Worm (Caenorhabditis elegans): ENCODE measurements around the gene famh-136.
A peak's percentile ranks its signal among the peaks of the same experiment; 100 is the strongest.

famh-136 gene

DNA sequence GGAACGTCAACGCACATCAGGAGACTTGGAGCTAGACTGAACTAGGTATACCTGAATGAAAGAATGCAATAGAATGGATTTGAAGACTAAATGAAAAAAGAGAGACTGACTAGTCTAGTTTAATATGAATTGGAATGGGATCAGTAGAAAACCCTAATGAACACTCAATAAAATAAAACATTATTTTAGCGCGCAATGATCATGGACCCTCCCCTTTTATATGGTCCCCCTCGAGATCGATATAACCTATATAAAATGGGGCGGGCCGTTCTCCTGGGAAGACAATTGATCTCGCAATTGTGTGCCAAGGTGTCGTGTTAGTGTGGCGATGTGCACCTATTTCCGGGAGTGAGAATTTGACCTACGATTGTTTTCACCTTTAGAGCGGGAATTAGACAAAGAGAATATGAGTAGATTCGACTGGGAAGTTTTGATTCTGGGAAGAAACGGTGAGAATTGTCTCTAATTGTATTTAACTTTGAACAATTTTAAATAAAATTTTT is 30.4 kb downstream of the famh-136 start, which contains the start of gene cdc-25.3:
Gene cdc-25.3, minus strand, starts transcription at position 51 of the 503 bp plus-strand sequence.
- TF ChIP-seq dve-1 (tag; optimal IDR thresholded peaks at IDR 0.05; ENCODE audit: insufficient read depth) (no peak), F26F4.8 (GFP tag; conservative IDR thresholded peaks at IDR 0.05) (no peak), F44E2.7 (GFP tag; IDR thresholded peaks at IDR 0.05) (no peak), rbr-2 (tag; optimal IDR thresholded peaks at IDR 0.05) (no peak), lin-38 (GFP tag; IDR thresholded peaks at IDR 0.05) (no peak), ZK337.2 (GFP tag; IDR thresholded peaks at IDR 0.05) (no peak), egl-43 (GFP tag; IDR thresholded peaks at IDR 0.05) (no peak), dmd-6 (GFP tag; IDR thresholded peaks at IDR 0.05) (no peak), arid-1 (GFP tag; conservative IDR thresholded peaks at IDR 0.05) (no peak)

DNA sequence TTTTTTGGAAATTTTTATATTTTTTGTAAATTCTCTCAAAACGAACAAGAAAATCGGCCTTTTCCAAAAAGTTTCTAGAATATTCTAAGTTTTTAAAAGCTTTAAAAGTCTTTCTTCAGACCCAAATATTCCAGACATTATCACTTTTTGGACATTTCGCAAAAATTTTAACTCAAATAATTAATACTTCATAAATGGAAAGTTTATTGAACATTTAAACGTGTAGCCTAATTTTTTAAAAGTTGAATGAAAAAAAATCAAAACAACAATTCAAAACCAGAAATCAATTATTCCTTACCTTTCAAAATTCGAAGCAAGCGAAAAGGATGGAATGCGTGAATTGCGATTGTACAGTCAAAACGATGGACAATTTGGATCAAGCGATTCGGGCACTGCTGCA is 32.2 kb downstream of the famh-136 start, which contains the start of gene ZK637.15:
Gene ZK637.15, plus strand, starts transcription at position 301 of the 400 bp plus-strand sequence.
- TF ChIP-seq Y5F2A.4 (GFP tag; optimal IDR thresholded peaks at IDR 0.05) (no peak), lin-1 (GFP tag; IDR thresholded peaks at IDR 0.05) (no peak), egl-27 (tag; optimal IDR thresholded peaks at IDR 0.05) (no peak), F44E2.7 (GFP tag; IDR thresholded peaks at IDR 0.05) (no peak), jun-1 (tag; optimal IDR thresholded peaks at IDR 0.05) (no peak), nhr-77 (tag; optimal IDR thresholded peaks at IDR 0.05) (no peak), dpl-1 (GFP tag; optimal IDR thresholded peaks at IDR 0.05) (no peak), dve-1 (tag; optimal IDR thresholded peaks at IDR 0.05; ENCODE audit: insufficient read depth) (no peak), spr-3 (GFP tag; optimal IDR thresholded peaks at IDR 0.05) (no peak), mxl-2 (GFP tag; conservative IDR thresholded peaks at IDR 0.05) (no peak)

DNA sequence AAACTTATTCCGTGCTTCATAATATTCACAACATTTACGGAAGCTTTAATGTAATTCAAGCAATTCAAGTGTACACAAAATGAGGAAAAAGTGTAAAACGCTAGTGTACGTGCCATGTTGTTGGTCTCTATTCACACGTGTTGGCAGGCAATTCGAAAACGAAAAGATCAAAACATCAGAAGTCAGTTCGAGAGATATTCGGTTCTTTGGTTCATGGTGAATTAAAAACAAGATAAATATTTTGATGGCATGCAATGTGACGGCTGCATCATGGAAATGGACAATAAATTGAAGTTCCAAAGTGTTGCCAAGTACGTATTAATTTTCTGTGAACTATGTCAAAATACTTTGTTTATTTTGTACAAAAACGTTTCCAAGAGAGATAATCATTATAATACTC is 34.5 kb downstream of the famh-136 start:
- peak; percentile 79 for TF ChIP-seq aha-1 (tag)
- TF ChIP-seq mes-2 (tag; optimal IDR thresholded peaks at IDR 0.05; ENCODE audit: poor library complexity, severe bottlenecking): no peak
- no peak for TF ChIP-seq F10B5.3 (tag; optimal IDR thresholded peaks at IDR 0.05)
- TF ChIP-seq mdl-1 (tag; optimal IDR thresholded peaks at IDR 0.05): peak in 1 of 2 experiments; percentile 71
- no peak for TF ChIP-seq mep-1 (tag; optimal IDR thresholded peaks at IDR 0.05)
- TF ChIP-seq ztf-11 (tag; optimal IDR thresholded peaks at IDR 0.05): no peak
- no peak for TF ChIP-seq dpl-1 (GFP tag; optimal IDR thresholded peaks at IDR 0.05)
- TF ChIP-seq dmd-8 (GFP tag; IDR thresholded peaks at IDR 0.05): no peak
- peak in 1 of 2 experiments; percentile 84 for TF ChIP-seq daf-16 (GFP tag; optimal IDR thresholded peaks at IDR 0.05)
- TF ChIP-seq daf-16 (tag; optimal IDR thresholded peaks at IDR 0.05): no peak
- TF ChIP-seq ceh-32 (tag; optimal IDR thresholded peaks at IDR 0.05; ENCODE audit: poor library complexity): no peak
- TF ChIP-seq spr-3 (GFP tag; optimal IDR thresholded peaks at IDR 0.05): no peak
- no peak for TF ChIP-seq arid-1 (GFP tag; conservative IDR thresholded peaks at IDR 0.05)
- TF ChIP-seq aly-2 (tag; optimal IDR thresholded peaks at IDR 0.05): no peak
- TF ChIP-seq mxl-3 (GFP tag; optimal IDR thresholded peaks at IDR 0.05): peak; percentile 37
- TF ChIP-seq T20F7.1 (GFP tag; optimal IDR thresholded peaks at IDR 0.05): no peak
- no peak for TF ChIP-seq madf-9 (GFP tag; conservative IDR thresholded peaks at IDR 0.05)
- TF ChIP-seq nhr-77 (tag; optimal IDR thresholded peaks at IDR 0.05): no peak
- no peak for TF ChIP-seq daf-12 (tag; optimal IDR thresholded peaks at IDR 0.05)
- no peak for TF ChIP-seq Y105C5A.15 (GFP tag; IDR thresholded peaks at IDR 0.05)
- no peak for TF ChIP-seq unc-130 (GFP tag; optimal IDR thresholded peaks at IDR 0.05)
- no peak for TF ChIP-seq zip-11 (GFP tag; IDR thresholded peaks at IDR 0.05)
- no peak for TF ChIP-seq nhr-76 (tag; optimal IDR thresholded peaks at IDR 0.05)
- no peak for TF ChIP-seq dmd-6 (GFP tag; IDR thresholded peaks at IDR 0.05)
- no peak for TF ChIP-seq nhr-28 (tag; optimal IDR thresholded peaks at IDR 0.05)
- TF ChIP-seq lir-3 (tag; optimal IDR thresholded peaks at IDR 0.05): no peak
- TF ChIP-seq F44E2.7 (GFP tag; IDR thresholded peaks at IDR 0.05): no peak
- no peak for TF ChIP-seq tag-97 (GFP tag; IDR thresholded peaks at IDR 0.05)
- no peak for TF ChIP-seq D1046.2 (GFP tag; IDR thresholded peaks at IDR 0.05)
- TF ChIP-seq pqm-1 (tag; optimal IDR thresholded peaks at IDR 0.05): no peak
- no peak for TF ChIP-seq set-16 (GFP tag; IDR thresholded peaks at IDR 0.05)
- TF ChIP-seq snpc-1.2 (GFP tag; IDR thresholded peaks at IDR 0.05): no peak
- 0 out of 2 replicates have a peak, but pooled peaks have one; percentile 25 for TF ChIP-seq zfp-3 (GFP tag; conservative IDR thresholded peaks at IDR 0.05)
- TF ChIP-seq madf-5 (GFP tag; IDR thresholded peaks at IDR 0.05): no peak
- no peak for TF ChIP-seq dve-1 (tag; optimal IDR thresholded peaks at IDR 0.05; ENCODE audit: insufficient read depth)
- no peak for TF ChIP-seq snpc-4 (tag; optimal IDR thresholded peaks at IDR 0.05)
- TF ChIP-seq ces-1 (GFP tag; optimal IDR thresholded peaks at IDR 0.05): no peak

Measured in whole organism, L4 larva.